Worm (Caenorhabditis elegans): ENCODE measurements around the gene F09E5.11.

ce11 chrII:5330206-5330686 lies 27.7 kb downstream of the F09E5.11 start:
- TF ChIP-seq unc-130 (GFP tag; optimal IDR thresholded peaks at IDR 0.05) (no peak), T26A5.8 (tag; optimal IDR thresholded peaks at IDR 0.05) (no peak), ztf-22 (GFP tag; optimal IDR thresholded peaks at IDR 0.05) (peak; percentile 25), ztf-25 (GFP tag; IDR thresholded peaks at IDR 0.05) (no peak), snpc-3.4 (tag; optimal IDR thresholded peaks at IDR 0.05) (no peak), F57A8.1 (GFP tag; optimal IDR thresholded peaks at IDR 0.05) (no peak), madf-3 (GFP tag; IDR thresholded peaks at IDR 0.05) (no peak), snpc-4 (GFP tag; optimal IDR thresholded peaks at IDR 0.05) (no peak), snpc-4 (tag; optimal IDR thresholded peaks at IDR 0.05) (peak in 1 of 4 experiments; percentile 49), F10E7.11 (tag; optimal IDR thresholded peaks at IDR 0.05) (no peak), attf-5 (GFP tag; optimal IDR thresholded peaks at IDR 0.05) (peak; percentile 70), F49E8.2 (tag; optimal IDR thresholded peaks at IDR 0.05; ENCODE audit: insufficient read depth) (no peak), xnd-1 (tag; optimal IDR thresholded peaks at IDR 0.05) (no peak), ceh-100 (GFP tag; IDR thresholded peaks at IDR 0.05) (no peak), tbx-9 (tag; optimal IDR thresholded peaks at IDR 0.05; ENCODE audit: borderline replicate concordance) (no peak)

Data from whole organism, young adult.